Fruit fly (Drosophila melanogaster): Measurements from ENCODE around the gene rept.

The rept gene

dm6 chr3L:19292440-19293175 lies 37.5 kb downstream of the rept start, which contains the start of gene Gbs-76A (continued):
- TF ChIP-seq zfh1 (GFP tag; IDR thresholded peaks at IDR 0.05) (peak; percentile 56; the same call in 1 of the 3 replicates), CG9797 (GFP tag; optimal IDR thresholded peaks at IDR 0.05) (no peak), CG17186 (GFP tag; optimal IDR thresholded peaks at IDR 0.05) (no peak), crp (GFP tag; optimal IDR thresholded peaks at IDR 0.05) (no peak), CG12219 (GFP tag; optimal IDR thresholded peaks at IDR 0.05) (peak; percentile 60), Doc2 (GFP tag; IDR thresholded peaks at IDR 0.05) (no peak), CG7271 (tag; optimal IDR thresholded peaks at IDR 0.05) (peak; percentile 14), CG32772 (GFP tag; IDR thresholded peaks at IDR 0.05) (peak; percentile 59), Ada2b (GFP tag; IDR thresholded peaks at IDR 0.05) (peak; percentile 76), Side (GFP tag; optimal IDR thresholded peaks at IDR 0.05) (no peak), CG12744 (GFP tag; optimal IDR thresholded peaks at IDR 0.05) (peak; percentile 29), Max (GFP tag; optimal IDR thresholded peaks at IDR 0.05) (peak; percentile 38), phol (tag; optimal IDR thresholded peaks at IDR 0.05) (peak; percentile 88), CG9876 (GFP tag; optimal IDR thresholded peaks at IDR 0.05) (no peak), Hey (tag; optimal IDR thresholded peaks at IDR 0.05) (no peak), Atf-2 (GFP tag; optimal IDR thresholded peaks at IDR 0.05) (no peak), CG8089 (GFP tag; optimal IDR thresholded peaks at IDR 0.05) (peak; percentile 3), CG2120 (GFP tag; optimal IDR thresholded peaks at IDR 0.05) (peak; percentile 66), usp (GFP tag; optimal IDR thresholded peaks at IDR 0.05) (no peak), CG3726 (GFP tag; IDR thresholded peaks at IDR 0.05) (no peak), Stat92E (GFP tag; optimal IDR thresholded peaks at IDR 0.05) (no peak), CG1792 (GFP tag; optimal IDR thresholded peaks at IDR 0.05) (no peak), CG31224 (GFP tag; IDR thresholded peaks at IDR 0.05) (peak; percentile 53), CG14050 (GFP tag; IDR thresholded peaks at IDR 0.05) (peak; percentile 69), vfl (GFP tag; optimal IDR thresholded peaks at IDR 0.05) (no peak), CG11093 (GFP tag; IDR thresholded peaks at IDR 0.05) (0 out of 3 replicates have a peak, but pooled peaks have one; percentile 57), lov (optimal IDR thresholded peaks at IDR 0.05) (no peak), lov (GFP tag; IDR thresholded peaks at IDR 0.05) (0 out of 3 replicates have a peak, but pooled peaks have one; percentile 27), CG11247 (GFP tag; IDR thresholded peaks at IDR 0.05) (peak; percentile 41; the same call in 1 of the 2 replicates), cg (GFP tag; optimal IDR thresholded peaks at IDR 0.05) (no peak), CG6813 (GFP tag; optimal IDR thresholded peaks at IDR 0.05) (peak; percentile 86), Dip3 (GFP tag; optimal IDR thresholded peaks at IDR 0.05) (no peak), CG4707 (GFP tag; optimal IDR thresholded peaks at IDR 0.05) (peak; percentile 47), CG8388 (GFP tag; optimal IDR thresholded peaks at IDR 0.05) (peak; percentile 84), Dll (GFP tag; IDR thresholded peaks at IDR 0.05; ENCODE audit: partially characterized antibody) (peak; percentile 53; the same call in 1 of the 4 replicates), CG11723 (GFP tag; optimal IDR thresholded peaks at IDR 0.05) (peak; percentile 53), gsb (GFP tag; IDR thresholded peaks at IDR 0.05) (peak; percentile 62), CG10543 (GFP tag; optimal IDR thresholded peaks at IDR 0.05) (peak; percentile 85), zen (tag; optimal IDR thresholded peaks at IDR 0.05) (peak; percentile 73), tll (GFP tag; optimal IDR thresholded peaks at IDR 0.05) (no peak), pb (GFP tag; optimal IDR thresholded peaks at IDR 0.05) (no peak), ato (GFP tag; IDR thresholded peaks at IDR 0.05; ENCODE audit: partially characterized antibody) (no peak), CG10654 (GFP tag; optimal IDR thresholded peaks at IDR 0.05) (peak; percentile 1), ap (GFP tag; IDR thresholded peaks at IDR 0.05) (peak; percentile 49; the same call in 1 of the 2 replicates), tna (GFP tag; IDR thresholded peaks at IDR 0.05; ENCODE audit: partially characterized antibody) (no peak), Ravus (GFP tag; IDR thresholded peaks at IDR 0.05) (peak; percentile 6; the same call in 1 of the 2 replicates), CG9609 (GFP tag; optimal IDR thresholded peaks at IDR 0.05) (no peak), CG31365 (tag; optimal IDR thresholded peaks at IDR 0.05) (no peak), maf-S (GFP tag; optimal IDR thresholded peaks at IDR 0.05) (no peak)

All from whole organism, embryonic.